Worm (Caenorhabditis elegans) whole organism, L1 larva: ENCODE measurements around the gene F38E9.6.

Experiments used
- lsy-2 ChIP-seq, 2 experiments: fragments of 150-350 bp; optimal IDR thresholded peaks; 2 replicates each; lab custom pipeline; 2014; ENCODE audit warnings: missing biosample characterization in 2 of 2, missing genetic modification characterization in 2 of 2
- ztf-4 ChIP-seq: fragments of 150-350 bp; optimal IDR thresholded peaks from 2 replicates; lab custom pipeline; 2014; ENCODE audit warnings: missing biosample characterization, missing genetic modification characterization

DNA sequence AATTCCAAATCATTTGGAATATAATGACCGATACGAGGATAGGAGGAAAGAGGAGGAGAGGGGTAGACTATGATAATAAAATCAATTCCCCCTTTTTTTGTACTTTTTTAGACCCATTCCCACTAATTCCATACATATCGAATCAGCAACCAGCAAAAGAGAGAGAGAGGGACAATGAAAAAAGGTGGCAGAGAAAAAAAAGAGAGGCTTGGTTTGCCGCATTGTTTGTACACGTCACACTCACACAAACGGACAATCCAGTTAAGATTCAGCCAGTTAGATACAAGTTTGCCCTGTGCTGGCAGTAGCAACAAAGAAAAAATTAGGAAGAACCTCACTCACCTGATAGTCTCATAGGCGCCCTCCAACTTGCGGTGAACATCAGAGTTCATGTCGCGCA lies 31.3 kb upstream of the F38E9.6 start:
- TF ChIP-seq lsy-2 (tag; optimal IDR thresholded peaks at IDR 0.05; lab: Kevin White, UChicago), result no peak
- no peak for TF ChIP-seq ztf-4
